Fruit fly (Drosophila melanogaster) whole organism, prepupa: ENCODE data around the gene CG6927.

Experiments used
- Blimp-1 ChIP-seq: fragments of 200-800 bp; sonication (Bioruptor generic); optimal IDR thresholded peaks from 3 replicates; lab custom pipeline; 2017; ENCODE audit warnings: missing biosample characterization, missing genetic modification characterization, mild to moderate bottlenecking, moderate library complexity, missing genetic modification reagents
- CG10631 ChIP-seq: fragments of 200-800 bp; sonication (Bioruptor generic); optimal IDR thresholded peaks from 2 replicates; lab custom pipeline; 2016; ENCODE audit warnings: missing biosample characterization, missing genetic modification characterization
- CG10669 ChIP-seq: fragments of 200-800 bp; sonication (Bioruptor generic); optimal IDR thresholded peaks from 3 replicates; lab custom pipeline; 2018; ENCODE audit warnings: missing biosample characterization, mild to moderate bottlenecking, missing genetic modification characterization, moderate library complexity
- CG11294 ChIP-seq: fragments of 200-800 bp; sonication (Bioruptor generic); IDR thresholded peaks from 2 replicates; pipeline ENCODE4 v1.3.6; 2022; ENCODE audit warnings: missing biosample characterization, missing genetic modification characterization
- CG11762 ChIP-seq: fragments of 200-800 bp; sonication (Bioruptor generic); optimal IDR thresholded peaks from 3 replicates; lab custom pipeline; 2016; ENCODE audit warnings: missing biosample characterization, missing genetic modification characterization; ENCODE audit not compliant: insufficient read depth
- CG15336 ChIP-seq: fragments of 200-800 bp; sonication (Bioruptor generic); IDR thresholded peaks from 2 replicates; pipeline ENCODE4 v1.3.6; 2022; ENCODE audit warnings: missing biosample characterization, missing genetic modification characterization
- CG1621 ChIP-seq: fragments of 200-800 bp; sonication (Bioruptor generic); optimal IDR thresholded peaks from 3 replicates; lab custom pipeline; 2018; ENCODE audit warnings: missing biosample characterization, mild to moderate bottlenecking, missing genetic modification characterization
- CG3032 ChIP-seq: fragments of 200-800 bp; optimal IDR thresholded peaks from 2 replicates; lab custom pipeline; 2019; ENCODE audit warnings: missing biosample characterization, mild to moderate bottlenecking, missing genetic modification characterization, moderate library complexity
- CG34406 ChIP-seq: fragments of 200-800 bp; sonication (Bioruptor generic); optimal IDR thresholded peaks from 3 replicates; lab custom pipeline; 2016; ENCODE audit warnings: missing biosample characterization, missing genetic modification characterization
- CG3919 ChIP-seq: fragments of 200-800 bp; sonication (Bioruptor generic); optimal IDR thresholded peaks from 3 replicates; lab custom pipeline; 2016; ENCODE audit warnings: missing biosample characterization, missing genetic modification characterization
- CG4318 ChIP-seq: fragments of 200-800 bp; sonication (Bioruptor generic); optimal IDR thresholded peaks from 3 replicates; lab custom pipeline; 2017; ENCODE audit warnings: missing biosample characterization, mild to moderate bottlenecking, missing genetic modification characterization
- CG6163 ChIP-seq: fragments of 200-800 bp; sonication (Bioruptor generic); IDR thresholded peaks from 3 replicates; pipeline ENCODE4 v1.3.6; 2022; ENCODE audit warnings: missing biosample characterization, missing genetic modification characterization
- CG6276 ChIP-seq: fragments of 200-800 bp; sonication (Bioruptor generic); optimal IDR thresholded peaks from 2 replicates; lab custom pipeline; 2017; ENCODE audit warnings: missing biosample characterization, mild to moderate bottlenecking, missing genetic modification characterization
- CG6792 ChIP-seq: fragments of 200-800 bp; sonication (Bioruptor generic); optimal IDR thresholded peaks from 3 replicates; lab custom pipeline; 2016; ENCODE audit warnings: missing biosample characterization, missing genetic modification characterization
- CG6808 ChIP-seq: fragments of 200-800 bp; sonication (Bioruptor generic); optimal IDR thresholded peaks from 3 replicates; lab custom pipeline; 2017; ENCODE audit warnings: missing biosample characterization, missing genetic modification characterization, mild to moderate bottlenecking, moderate library complexity, missing genetic modification reagents
- CG6854 ChIP-seq: fragments of 200-800 bp; sonication (Bioruptor generic); optimal IDR thresholded peaks from 2 replicates; lab custom pipeline; 2017; ENCODE audit warnings: missing biosample characterization, mild to moderate bottlenecking, missing genetic modification characterization
- CG7368 ChIP-seq: fragments of 200-800 bp; sonication (Bioruptor generic); optimal IDR thresholded peaks from 3 replicates; lab custom pipeline; 2016; ENCODE audit warnings: missing biosample characterization, missing genetic modification characterization
- CG8119 ChIP-seq: fragments of 200-800 bp; sonication (Bioruptor generic); IDR thresholded peaks from 3 replicates; pipeline ENCODE4 v1.3.6; 2022; ENCODE audit warnings: missing biosample characterization, missing genetic modification characterization
- CG8319 ChIP-seq: fragments of 200-800 bp; sonication (Bioruptor generic); optimal IDR thresholded peaks from 3 replicates; lab custom pipeline; 2016; ENCODE audit warnings: missing biosample characterization, missing genetic modification characterization
- CG9139 ChIP-seq: fragments of 200-800 bp; sonication (Bioruptor generic); optimal IDR thresholded peaks from 3 replicates; lab custom pipeline; 2017; ENCODE audit warnings: missing biosample characterization, mild to moderate bottlenecking, missing genetic modification characterization
- Eip78C ChIP-seq: fragments of 200-800 bp; sonication (Bioruptor generic); peaks from one replicate; lab custom pipeline; 2016; ENCODE audit warnings: missing biosample characterization, missing genetic modification characterization
- Eip93F ChIP-seq: fragments of 200-800 bp; sonication (Bioruptor generic); optimal IDR thresholded peaks from 2 replicates; lab custom pipeline; 2016; ENCODE audit warnings: missing biosample characterization, mild to moderate bottlenecking, missing genetic modification characterization
- Ets96B ChIP-seq: fragments of 200-800 bp; optimal IDR thresholded peaks from 2 replicates; lab custom pipeline; 2019; ENCODE audit warnings: missing biosample characterization, mild to moderate bottlenecking, missing genetic modification characterization, moderate library complexity
- Gug ChIP-seq: fragments of 200-800 bp; sonication (Bioruptor generic); IDR thresholded peaks from 2 replicates; pipeline ENCODE4 v1.3.6; 2022; ENCODE audit warnings: missing biosample characterization, missing genetic modification characterization
- Hr38 ChIP-seq: sonication (Bioruptor generic); optimal IDR thresholded peaks from 2 replicates; lab custom pipeline; 2016; ENCODE audit warnings: missing biosample characterization, missing genetic modification characterization
- Hr39 ChIP-seq: fragments of 200-800 bp; sonication (Bioruptor generic); optimal IDR thresholded peaks from 2 replicates; lab custom pipeline; 2016; ENCODE audit warnings: missing biosample characterization, missing genetic modification characterization
- Hr4 ChIP-seq: fragments of 200-800 bp; sonication (Bioruptor generic); optimal IDR thresholded peaks from 3 replicates; lab custom pipeline; 2016; ENCODE audit warnings: missing biosample characterization, missing genetic modification characterization
- Lpt ChIP-seq: fragments of 200-800 bp; sonication (Bioruptor generic); optimal IDR thresholded peaks from 3 replicates; lab custom pipeline; 2016; ENCODE audit warnings: missing biosample characterization, missing genetic modification characterization
- Met ChIP-seq: fragments of 200-800 bp; sonication (Bioruptor generic); optimal IDR thresholded peaks from 3 replicates; lab custom pipeline; 2016; ENCODE audit warnings: missing biosample characterization, missing genetic modification characterization
- OdsH ChIP-seq: fragments of 200-800 bp; sonication (Bioruptor generic); optimal IDR thresholded peaks from 3 replicates; lab custom pipeline; 2016; ENCODE audit warnings: missing biosample characterization, missing genetic modification characterization
- Smox ChIP-seq: fragments of 200-800 bp; sonication (Bioruptor generic); optimal IDR thresholded peaks from 3 replicates; lab custom pipeline; 2016; ENCODE audit warnings: missing biosample characterization, missing genetic modification characterization
- Sox102F ChIP-seq: fragments of 200-800 bp; sonication (Bioruptor generic); optimal IDR thresholded peaks from 2 replicates; lab custom pipeline; 2016; ENCODE audit warnings: missing biosample characterization, mild to moderate bottlenecking, missing genetic modification characterization
- Sox15 ChIP-seq: fragments of 200-800 bp; sonication (Bioruptor generic); optimal IDR thresholded peaks from 3 replicates; lab custom pipeline; 2016; ENCODE audit warnings: missing biosample characterization, missing genetic modification characterization
- cyc ChIP-seq: fragments of 200-800 bp; sonication (Bioruptor generic); optimal IDR thresholded peaks from 3 replicates; lab custom pipeline; 2016; ENCODE audit warnings: missing biosample characterization, missing genetic modification characterization
- dac ChIP-seq: fragments of 200-800 bp; sonication (Bioruptor generic); optimal IDR thresholded peaks from 2 replicates; lab custom pipeline; 2017; ENCODE audit warnings: missing biosample characterization, mild to moderate bottlenecking, missing genetic modification characterization
- dsx ChIP-seq: fragments of 200-800 bp; optimal IDR thresholded peaks from 3 replicates; lab custom pipeline; 2019; ENCODE audit warnings: missing biosample characterization, mild to moderate bottlenecking, missing genetic modification characterization, moderate library complexity; ENCODE audit not compliant: poor library complexity, severe bottlenecking
- eg ChIP-seq: fragments of 200-800 bp; sonication (Bioruptor generic); IDR thresholded peaks from 3 replicates; pipeline ENCODE4 v1.3.6; 2022; ENCODE audit warnings: missing biosample characterization, missing genetic modification characterization
- esn ChIP-seq: fragments of 200-800 bp; sonication (Bioruptor generic); optimal IDR thresholded peaks from 2 replicates; lab custom pipeline; 2016; ENCODE audit warnings: missing biosample characterization, mild to moderate bottlenecking, missing genetic modification characterization, moderate library complexity
- fd59A ChIP-seq: fragments of 200-800 bp; sonication (Bioruptor generic); optimal IDR thresholded peaks from 2 replicates; lab custom pipeline; 2017; ENCODE audit warnings: missing biosample characterization, mild to moderate bottlenecking, missing genetic modification characterization, missing genetic modification reagents
- fd85E ChIP-seq: fragments of 200-800 bp; sonication (Bioruptor generic); optimal IDR thresholded peaks from 3 replicates; lab custom pipeline; 2016; ENCODE audit warnings: missing biosample characterization, missing genetic modification characterization
- pdm3 ChIP-seq: fragments of 200-800 bp; sonication (Bioruptor generic); optimal IDR thresholded peaks from 3 replicates; lab custom pipeline; 2016; ENCODE audit warnings: missing biosample characterization, missing genetic modification characterization
- salr ChIP-seq, 2 experiments: fragments of 200-800 bp; sonication (Bioruptor generic); optimal IDR thresholded peaks; 3 replicates each; lab custom pipeline; 2016 to 2018; ENCODE audit warnings: missing biosample characterization in 2 of 2, missing genetic modification characterization in 2 of 2, mild to moderate bottlenecking in 1 of 2
- spab ChIP-seq: fragments of 200-800 bp; sonication (Bioruptor generic); optimal IDR thresholded peaks from 2 replicates; lab custom pipeline; 2017; ENCODE audit warnings: missing biosample characterization, mild to moderate bottlenecking, missing genetic modification characterization, missing genetic modification reagents
- svp ChIP-seq: fragments of 200-800 bp; sonication (Bioruptor generic); peaks from one replicate; lab custom pipeline; 2016; ENCODE audit warnings: missing biosample characterization, missing genetic modification characterization
- vri ChIP-seq: fragments of 200-800 bp; sonication (Bioruptor generic); optimal IDR thresholded peaks from 3 replicates; lab custom pipeline; 2016; ENCODE audit warnings: missing biosample characterization, mild to moderate bottlenecking, missing genetic modification characterization

CG6927 gene

dm6 chrX:4919040-4919881 is 12.6 kb downstream of the CG6927 start (continued):
- TF ChIP-seq CG6163 (GFP tag; lab: Robert Waterston, UW) (peak; percentile 95), CG9139 (GFP tag; lab: Kevin White, UChicago) (peak; percentile 47), CG15336 (GFP tag; lab: Robert Waterston, UW) (peak; percentile 91), fd85E (GFP tag; lab: Kevin White, UChicago) (peak; percentile 44), CG3919 (GFP tag; lab: Kevin White, UChicago) (peak; percentile 89), CG11294 (peak; percentile 87), CG10669 (peak; percentile 80), spab (peak; percentile 62), pdm3 (GFP tag; lab: Kevin White, UChicago) (peak; percentile 91), CG4318 (GFP tag; lab: Kevin White, UChicago) (peak; percentile 71), CG6808 (GFP tag; lab: Kevin White, UChicago) (peak; percentile 73), eg (peak; percentile 95), CG10631 (GFP tag; lab: Kevin White, UChicago) (peak; percentile 78), CG3032 (tag; lab: Kevin White, UChicago) (peak; percentile 67), cyc (GFP tag; lab: Kevin White, UChicago) (peak; percentile 69), CG7368 (peak; percentile 90), Met (GFP tag; lab: Kevin White, UChicago) (peak; percentile 60), Ets96B (peak; percentile 75), Sox15 (peak; percentile 87), vri (GFP tag; lab: Kevin White, UChicago) (no peak)

- TF ChIP-seq Smox (peak; percentile 50), CG11762 (GFP tag; lab: Kevin White, UChicago) (no peak), CG3032 (tag; lab: Kevin White, UChicago) (no peak), Gug (GFP tag; lab: Robert Waterston, UW) (no peak), OdsH (GFP tag; lab: Kevin White, UChicago) (no peak), Blimp-1 (peak; percentile 69), CG15336 (GFP tag; lab: Robert Waterston, UW) (no peak), CG8119 (GFP tag; lab: Robert Waterston, UW) (no peak), dsx (GFP tag; lab: Kevin White, UChicago) (peak; percentile 70), CG6808 (GFP tag; lab: Kevin White, UChicago) (peak; percentile 24), vri (GFP tag; lab: Kevin White, UChicago) (peak; percentile 76), eg (no peak), fd85E (GFP tag; lab: Kevin White, UChicago) (no peak), CG6163 (GFP tag; lab: Robert Waterston, UW) (no peak), Hr38 (GFP tag; lab: Kevin White, UChicago) (no peak), CG4318 (GFP tag; lab: Kevin White, UChicago) (no peak), esn (GFP tag; lab: Kevin White, UChicago) (peak; percentile 59), Eip78C (GFP tag; lab: Kevin White, UChicago) (peak; percentile 78), CG8319 (peak; percentile 2), Hr39 (GFP tag; lab: Kevin White, UChicago) (peak; percentile 44), salr (GFP tag; optimal IDR thresholded peaks at IDR 0.05; lab: Kevin White, UChicago) (no peak), Lpt (peak; percentile 16), CG6792 (GFP tag; lab: Kevin White, UChicago) (no peak), Ets96B (no peak), dac (GFP tag; lab: Kevin White, UChicago) (no peak), CG10631 (GFP tag; lab: Kevin White, UChicago) (peak; percentile 35), CG6854 (no peak), fd59A (GFP tag; lab: Kevin White, UChicago) (no peak), svp (GFP tag; lab: Kevin White, UChicago) (peak; percentile 77), Eip93F (GFP tag; lab: Kevin White, UChicago) (no peak), CG3919 (GFP tag; lab: Kevin White, UChicago) (peak; percentile 44), CG34406 (GFP tag; lab: Kevin White, UChicago) (peak; percentile 15), CG1621 (tag; lab: Kevin White, UChicago) (no peak), Sox102F (GFP tag; lab: Kevin White, UChicago) (peak; percentile 59), CG6276 (peak; percentile 5), Hr4 (GFP tag; lab: Kevin White, UChicago) (no peak)
These were observed 23.7 kb downstream of the CG6927 start for dm6 chrX:4930100-4931010.
